Fruit fly (Drosophila melanogaster) whole organism, embryonic: ENCODE measurements around the gene Cul5.

Experiments used
- BtbVII ChIP-seq: fragments of 200-800 bp; sonication (Bioruptor generic); optimal IDR thresholded peaks from 3 replicates; lab custom pipeline; 2017; ENCODE audit warnings: missing biosample characterization, mild to moderate bottlenecking, missing genetic modification characterization
- CG10147 ChIP-seq: fragments of 200-800 bp; sonication (Bioruptor generic); optimal IDR thresholded peaks from 2 replicates; lab custom pipeline; 2019; ENCODE audit warnings: missing biosample characterization, mild to moderate bottlenecking, missing genetic modification characterization, moderate library complexity
- CG10979 ChIP-seq: fragments of 200-800 bp; sonication (Bioruptor generic); optimal IDR thresholded peaks from 2 replicates; lab custom pipeline; 2018; ENCODE audit warnings: missing biosample characterization, mild to moderate bottlenecking, missing genetic modification characterization, moderate library complexity
- CG11456 ChIP-seq: fragments of 200-800 bp; sonication (Bioruptor generic); IDR thresholded peaks from 3 replicates; pipeline ENCODE4 v1.3.6; 2022; ENCODE audit warnings: missing biosample characterization, missing genetic modification characterization
- CG13123 ChIP-seq: fragments of 200-800 bp; sonication (Bioruptor generic); optimal IDR thresholded peaks from 2 replicates; lab custom pipeline; 2016; ENCODE audit warnings: missing biosample characterization, missing genetic modification characterization
- CG13287 ChIP-seq: fragments of 200-800 bp; sonication (Bioruptor generic); IDR thresholded peaks from 2 replicates; pipeline ENCODE4 v1.3.6; 2022; ENCODE audit warnings: missing biosample characterization, missing genetic modification characterization; ENCODE audit not compliant: partially characterized antibody
- CG3407 ChIP-seq: fragments of 200-800 bp; sonication (Bioruptor generic); optimal IDR thresholded peaks from 2 replicates; lab custom pipeline; 2018; ENCODE audit warnings: missing biosample characterization, mild to moderate bottlenecking, missing genetic modification characterization
- CG34224 ChIP-seq: fragments of 200-800 bp; sonication (Bioruptor generic); IDR thresholded peaks from 3 replicates; pipeline ENCODE4 v1.3.6; 2022; ENCODE audit warnings: missing biosample characterization, missing genetic modification characterization; ENCODE audit not compliant: partially characterized antibody
- CG34422 ChIP-seq: fragments of 200-800 bp; sonication (Bioruptor generic); IDR thresholded peaks from 3 replicates; pipeline ENCODE4 v1.3.6; 2022; ENCODE audit warnings: missing biosample characterization, missing genetic modification characterization
- CG6689 ChIP-seq: fragments of 200-800 bp; sonication (Bioruptor generic); IDR thresholded peaks from 2 replicates; pipeline ENCODE4 v1.3.6; 2022; ENCODE audit warnings: missing biosample characterization, missing genetic modification characterization
- CG6854 ChIP-seq: fragments of 200-800 bp; sonication (Bioruptor generic); optimal IDR thresholded peaks from 3 replicates; lab custom pipeline; 2017; ENCODE audit warnings: missing biosample characterization, mild to moderate bottlenecking, missing genetic modification characterization
- CG7839 ChIP-seq: fragments of 200-800 bp; sonication (Bioruptor generic); optimal IDR thresholded peaks from 3 replicates; lab custom pipeline; 2018; ENCODE audit warnings: missing biosample characterization, mild to moderate bottlenecking, missing genetic modification characterization, moderate library complexity
- CG8478 ChIP-seq: fragments of >200 bp; optimal IDR thresholded peaks from 2 replicates; lab custom pipeline; 2018
- Dek ChIP-seq: fragments of 200-800 bp; sonication (Bioruptor generic); optimal IDR thresholded peaks from 3 replicates; lab custom pipeline; 2019; ENCODE audit warnings: missing biosample characterization, mild to moderate bottlenecking, missing genetic modification characterization, moderate library complexity
- E2f2 ChIP-seq: fragments of 200-800 bp; sonication (Bioruptor generic); IDR thresholded peaks from 2 replicates; pipeline ENCODE4 v1.3.6; 2022; ENCODE audit warnings: missing biosample characterization, missing genetic modification characterization
- Fer2 ChIP-seq: fragments of 200-800 bp; sonication (Bioruptor generic); optimal IDR thresholded peaks from 2 replicates; lab custom pipeline; 2018; ENCODE audit warnings: missing biosample characterization, mild to moderate bottlenecking, missing genetic modification characterization, moderate library complexity
- Fer3 ChIP-seq: fragments of 200-800 bp; sonication (Bioruptor generic); optimal IDR thresholded peaks from 2 replicates; lab custom pipeline; 2018; ENCODE audit warnings: missing biosample characterization, mild to moderate bottlenecking, missing genetic modification characterization, moderate library complexity
- HLH4C ChIP-seq: fragments of 200-800 bp; sonication (Bioruptor generic); IDR thresholded peaks from 3 replicates; pipeline ENCODE4 v1.3.6; 2022; ENCODE audit warnings: missing biosample characterization, missing genetic modification characterization; ENCODE audit not compliant: partially characterized antibody
- Kr ChIP-seq: fragments of 200-800 bp; sonication (Bioruptor generic); optimal IDR thresholded peaks from 2 replicates; lab custom pipeline; 2017; ENCODE audit warnings: missing biosample characterization, mild to moderate bottlenecking, missing genetic modification characterization
- MBD-R2 ChIP-seq: fragments of 200-800 bp; sonication (Bioruptor generic); IDR thresholded peaks from 2 replicates; pipeline ENCODE4 v1.3.6; 2022; ENCODE audit warnings: missing biosample characterization, missing genetic modification characterization
- Mad ChIP-seq: fragments of 200-800 bp; sonication (Bioruptor generic); optimal IDR thresholded peaks from 2 replicates; lab custom pipeline; 2016; ENCODE audit warnings: missing biosample characterization, missing genetic modification characterization
- Med ChIP-seq: fragments of 200-800 bp; sonication (Bioruptor generic); peaks from one replicate; lab custom pipeline; 2016; ENCODE audit warnings: missing biosample characterization, missing genetic modification characterization, mild to moderate bottlenecking, inconsistent platforms, moderate library complexity
- NFAT ChIP-seq: fragments of 200-800 bp; sonication (Bioruptor generic); IDR thresholded peaks from 2 replicates; pipeline ENCODE4 v1.3.6; 2022; ENCODE audit warnings: missing biosample characterization, missing genetic modification characterization
- Nf-YB ChIP-seq: fragments of 200-800 bp; sonication (Bioruptor generic); optimal IDR thresholded peaks from 3 replicates; lab custom pipeline; 2019; ENCODE audit warnings: missing biosample characterization, mild to moderate bottlenecking, missing genetic modification characterization, moderate library complexity
- Opbp ChIP-seq: fragments of 200-800 bp; sonication (Bioruptor generic); IDR thresholded peaks from 3 replicates; pipeline ENCODE4 v1.3.6; 2022; ENCODE audit warnings: missing biosample characterization, missing genetic modification characterization; ENCODE audit not compliant: partially characterized antibody
- PHDP ChIP-seq: fragments of 200-800 bp; sonication (Bioruptor generic); optimal IDR thresholded peaks from 3 replicates; lab custom pipeline; 2018; ENCODE audit warnings: missing biosample characterization, mild to moderate bottlenecking, missing genetic modification characterization, moderate library complexity
- Sry-δ ChIP-seq: fragments of 200-800 bp; sonication (Bioruptor generic); optimal IDR thresholded peaks from 2 replicates; lab custom pipeline; 2016; ENCODE audit warnings: missing biosample characterization, missing genetic modification characterization
- Stat92E ChIP-seq, 3 experiments: fragments of >200 bp in 2 of 3; fragments of 200-800 bp in 1 of 3; sonication (Bioruptor generic) in 1 of 3; optimal IDR thresholded peaks; 2 replicates each; lab custom pipeline; 2017 to 2019; ENCODE audit warnings: missing biosample characterization in 3 of 3, missing genetic modification characterization in 3 of 3, mild to moderate bottlenecking in 1 of 3, moderate library complexity in 1 of 3
- Xrp1 ChIP-seq: fragments of 200-800 bp; sonication (Bioruptor generic); IDR thresholded peaks from 2 replicates; pipeline ENCODE4 v1.3.6; 2022; ENCODE audit warnings: missing biosample characterization, missing genetic modification characterization
- abd-A ChIP-seq: fragments of 200-800 bp; sonication (Bioruptor generic); optimal IDR thresholded peaks from 3 replicates; lab custom pipeline; 2019; ENCODE audit warnings: missing biosample characterization, mild to moderate bottlenecking, missing genetic modification characterization, moderate library complexity
- bbx ChIP-seq: fragments of 200-800 bp; sonication (Bioruptor generic); IDR thresholded peaks from 2 replicates; pipeline ENCODE4 v1.3.6; 2022; ENCODE audit warnings: missing biosample characterization, missing genetic modification characterization; ENCODE audit not compliant: partially characterized antibody
- bsh ChIP-seq, 2 experiments: fragments of 200-800 bp; sonication (Bioruptor generic); optimal IDR thresholded peaks; 2 replicates each; lab custom pipeline; 2017 to 2018; ENCODE audit warnings: mild to moderate bottlenecking in 2 of 2, missing biosample characterization in 2 of 2, missing genetic modification characterization in 2 of 2, moderate library complexity in 1 of 2
- cato ChIP-seq: fragments of 200-800 bp; sonication (Bioruptor generic); optimal IDR thresholded peaks from 2 replicates; lab custom pipeline; 2016; ENCODE audit warnings: missing biosample characterization, missing genetic modification characterization, borderline replicate concordance
- crc ChIP-seq: fragments of 200-800 bp; sonication (Bioruptor generic); optimal IDR thresholded peaks from 2 replicates; lab custom pipeline; 2016; ENCODE audit warnings: missing biosample characterization, missing genetic modification characterization
- danr ChIP-seq: fragments of 200-800 bp; sonication (Bioruptor generic); IDR thresholded peaks from 2 replicates; pipeline ENCODE4 v1.3.6; 2022; ENCODE audit warnings: missing biosample characterization, missing genetic modification characterization
- lola ChIP-seq, 3 experiments: fragments of >200 bp in 2 of 3; fragments of 200-800 bp in 1 of 3; sonication (Bioruptor generic) in 1 of 3; optimal IDR thresholded peaks; 2 replicates each; lab custom pipeline; 2017 to 2019; ENCODE audit warnings: missing biosample characterization in 3 of 3, missing genetic modification characterization in 3 of 3, mild to moderate bottlenecking in 1 of 3, moderate library complexity in 1 of 3
- pzg ChIP-seq: fragments of 200-800 bp; sonication (Bioruptor generic); optimal IDR thresholded peaks from 3 replicates; lab custom pipeline; 2018; ENCODE audit warnings: missing biosample characterization, mild to moderate bottlenecking, missing genetic modification characterization, moderate library complexity
- row ChIP-seq: fragments of 200-800 bp; sonication (Bioruptor generic); IDR thresholded peaks from 3 replicates; pipeline ENCODE4 v1.3.6; 2022; ENCODE audit warnings: missing biosample characterization, missing genetic modification characterization
- scrt ChIP-seq: fragments of 200-800 bp; sonication (Bioruptor generic); optimal IDR thresholded peaks from 2 replicates; lab custom pipeline; 2018; ENCODE audit warnings: missing biosample characterization, mild to moderate bottlenecking, missing genetic modification characterization, moderate library complexity
- sim ChIP-seq: fragments of 200-800 bp; sonication (Bioruptor generic); IDR thresholded peaks from 2 replicates; pipeline ENCODE4 v1.3.6; 2022; ENCODE audit warnings: missing biosample characterization, missing genetic modification characterization
- tna ChIP-seq: fragments of 200-800 bp; sonication (Bioruptor generic); IDR thresholded peaks from 2 replicates; pipeline ENCODE4 v1.3.6; 2022; ENCODE audit warnings: missing biosample characterization, missing genetic modification characterization; ENCODE audit not compliant: partially characterized antibody
- tx ChIP-seq: fragments of 200-800 bp; sonication (Bioruptor generic); optimal IDR thresholded peaks from 2 replicates; lab custom pipeline; 2016; ENCODE audit warnings: missing biosample characterization, missing genetic modification characterization

Cul5 gene

DNA sequence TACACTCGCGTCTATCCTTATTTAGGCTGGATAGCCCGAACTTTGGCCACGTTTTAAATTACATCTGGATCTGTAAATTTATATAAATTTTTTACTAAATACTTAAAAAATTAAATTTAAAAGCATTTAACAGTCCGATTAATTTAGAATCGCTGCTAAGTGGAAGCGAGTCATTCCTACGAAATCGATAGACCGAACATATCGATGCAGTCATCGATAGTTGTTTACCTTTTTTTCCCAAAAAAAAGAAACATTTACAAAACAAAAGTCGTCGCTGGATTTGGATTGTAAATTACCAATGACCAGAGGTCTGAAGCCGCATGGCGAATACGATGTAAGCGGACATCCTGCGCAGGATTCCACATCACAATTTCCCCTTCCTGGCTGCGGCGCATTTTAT is 7.1 kb downstream of the Cul5 start, which contains the start of gene Sirt7 (continued):
- no peak for TF ChIP-seq cato
- TF ChIP-seq Fer2 (tag; lab: Kevin White, UChicago), result no peak
- no peak for TF ChIP-seq Kr (GFP tag; lab: Kevin White, UChicago)
- TF ChIP-seq tna (GFP tag; lab: Robert Waterston, UW), result peak; percentile 93
- TF ChIP-seq CG7839 (tag; lab: Kevin White, UChicago), result no peak
- peak; percentile 55; the same call in 2 of the 3 replicates for TF ChIP-seq row (GFP tag; lab: Robert Waterston, UW)
- no peak for TF ChIP-seq abd-A (tag; lab: Kevin White, UChicago)
- TF ChIP-seq bsh (GFP tag; optimal IDR thresholded peaks at IDR 0.05; lab: Kevin White, UChicago), result peak in 1 of 2 experiments; percentile 79
- no peak for TF ChIP-seq Fer3 (tag; lab: Kevin White, UChicago)
- no peak for TF ChIP-seq Dek (tag; lab: Kevin White, UChicago)
- TF ChIP-seq danr (GFP tag; lab: Robert Waterston, UW), result no peak
- TF ChIP-seq crc (GFP tag; lab: Kevin White, UChicago), result no peak
- no peak for TF ChIP-seq NFAT (GFP tag; lab: Robert Waterston, UW)
- TF ChIP-seq Stat92E (GFP tag; optimal IDR thresholded peaks at IDR 0.05; lab: Kevin White, UChicago), result no peak
- TF ChIP-seq Xrp1, result no peak
- no peak for TF ChIP-seq sim (GFP tag; lab: Robert Waterston, UW)
- TF ChIP-seq BtbVII (GFP tag; lab: Kevin White, UChicago), result no peak

- no peak for TF ChIP-seq CG11456 (GFP tag; lab: Robert Waterston, UW)
- TF ChIP-seq CG13123 (GFP tag; lab: Kevin White, UChicago), result no peak
- no peak for TF ChIP-seq HLH4C
- TF ChIP-seq CG6854, result no peak
- no peak for TF ChIP-seq CG8478 (lab: Kevin White, UChicago)
- no peak for TF ChIP-seq scrt (GFP tag; lab: Kevin White, UChicago)
These were observed 8.7 kb downstream of the Cul5 start, which contains the start of gene CG11843 for dm6 chr3R:29054047-29054446. TSS of gene CG11843 (plus strand) at chr3R:29054347.

DNA sequence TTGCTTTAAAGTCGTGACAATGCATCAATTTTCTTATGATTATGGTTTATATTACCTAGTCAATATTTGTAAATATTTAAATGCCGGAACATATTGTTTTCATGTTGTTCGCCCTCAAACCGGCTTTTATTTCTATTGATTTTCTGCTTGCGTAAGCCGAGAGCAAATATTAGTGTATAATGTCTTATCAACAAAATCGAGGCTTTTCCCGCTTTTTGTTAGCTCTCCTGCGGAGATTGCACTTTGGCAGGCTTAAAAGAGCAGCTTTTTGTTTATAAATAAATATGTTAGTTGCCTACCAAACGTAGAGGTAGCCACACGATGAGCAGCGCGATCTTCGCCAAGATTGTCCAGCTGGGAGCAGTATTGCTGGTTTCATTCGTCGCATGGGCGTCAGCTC is 10.4 kb downstream of the Cul5 start, which contains the start of gene CG11842:
Gene CG11842 (plus strand): TSS at position 301 of the 400 bp plus-strand sequence.
- TF ChIP-seq PHDP (tag; lab: Kevin White, UChicago), result no peak

DNA sequence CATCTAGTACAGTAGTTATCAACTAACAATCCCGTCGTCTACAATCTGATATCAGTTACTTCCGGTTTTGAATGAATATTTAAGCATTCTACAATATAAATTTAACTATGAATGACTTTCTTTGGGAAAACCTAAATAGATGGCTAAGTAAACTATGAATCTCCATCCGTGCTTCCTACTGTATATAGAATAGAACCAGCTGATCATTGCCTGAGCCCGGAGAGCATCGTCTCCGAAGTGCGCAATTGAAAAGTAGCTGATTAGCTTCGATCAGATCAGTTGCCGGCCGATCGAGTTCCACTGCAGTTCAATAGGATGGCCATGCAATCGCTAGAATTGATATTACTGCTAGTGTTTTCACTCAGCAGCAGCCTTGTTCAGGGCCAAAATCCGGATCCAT is 12.0 kb downstream of the Cul5 start, which contains the start of gene CG11841:
Gene CG11841 (plus strand): TSS at position 301 of the 400 bp plus-strand sequence.
- no peak for TF ChIP-seq bbx (GFP tag; lab: Robert Waterston, UW)
- no peak for TF ChIP-seq CG10979 (tag; lab: Kevin White, UChicago)
- TF ChIP-seq Mad, result no peak
- TF ChIP-seq CG6689 (GFP tag; lab: Robert Waterston, UW), result no peak

DNA sequence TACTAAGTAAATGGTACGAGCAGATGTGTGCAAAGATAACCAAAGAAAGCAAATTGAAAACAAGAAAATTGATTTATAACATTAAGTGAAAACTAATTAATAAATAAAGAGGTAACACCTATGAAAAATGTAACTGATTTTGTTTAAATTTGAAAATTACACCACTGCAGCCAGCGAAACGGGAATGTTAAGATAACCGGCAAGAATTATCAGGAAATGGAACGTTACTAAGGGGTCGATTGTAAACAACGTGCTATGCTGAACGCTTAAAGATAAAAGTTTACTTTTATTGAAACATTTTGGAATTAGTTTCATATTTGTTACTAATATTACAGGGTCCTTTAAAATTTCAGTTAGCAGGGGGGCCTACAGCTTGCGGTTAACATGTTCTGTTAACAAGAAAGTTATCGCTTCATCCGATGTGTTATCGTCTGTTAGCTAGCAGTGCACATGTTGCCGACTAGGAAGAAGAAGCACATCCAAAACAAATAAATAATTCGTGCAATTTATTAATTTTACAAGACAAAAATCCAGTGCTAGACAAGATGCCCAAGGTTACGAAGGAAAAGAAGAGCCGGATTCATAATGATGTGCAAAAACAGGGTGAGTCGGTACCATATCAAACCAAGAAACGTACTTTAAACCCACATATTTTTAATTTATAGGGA is 13.6 kb downstream of the Cul5 start, which contains the start of gene CG11837:
Gene CG11837 (plus strand): TSS at position 439 of the 668 bp plus-strand sequence.
- peak; percentile 50; the same call in 1 of the 2 replicates for TF ChIP-seq MBD-R2 (GFP tag; lab: Robert Waterston, UW)
- TF ChIP-seq CG13287 (GFP tag; lab: Robert Waterston, UW), result peak; percentile 51; the same call in 1 of the 2 replicates
- TF ChIP-seq Med (GFP tag; lab: Kevin White, UChicago), result peak; percentile 28
- no peak for TF ChIP-seq tx (GFP tag; lab: Kevin White, UChicago)
- TF ChIP-seq CG3407, result no peak
- TF ChIP-seq CG34224 (GFP tag; lab: Robert Waterston, UW), result peak; percentile 56; the same call in 1 of the 3 replicates
- peak; percentile 14 for TF ChIP-seq pzg (GFP tag; lab: Kevin White, UChicago)
- peak; percentile 2 for TF ChIP-seq Sry-δ (GFP tag; lab: Kevin White, UChicago)
- peak; percentile 14; the same call in 1 of the 3 replicates for TF ChIP-seq CG34422 (GFP tag; lab: Robert Waterston, UW)
- TF ChIP-seq E2f2, result peak; percentile 16; the same call in 1 of the 2 replicates
- no peak for TF ChIP-seq lola (GFP tag; optimal IDR thresholded peaks at IDR 0.05; lab: Kevin White, UChicago)
- no peak for TF ChIP-seq CG10147 (GFP tag; lab: Kevin White, UChicago)
- TF ChIP-seq Nf-YB (GFP tag; lab: Kevin White, UChicago), result no peak
- no peak for TF ChIP-seq Opbp (GFP tag; lab: Robert Waterston, UW)
